Fruit fly (Drosophila melanogaster): ENCODE measurements around the gene CG7600.

The CG7600 gene

dm6 chr3L:11260275-11260734 lies 49.7 kb downstream of the CG7600 start (continued):
- no peak for TF ChIP-seq CG1832 (GFP tag; optimal IDR thresholded peaks at IDR 0.05)
- peak; percentile 81 for TF ChIP-seq shn (GFP tag; optimal IDR thresholded peaks at IDR 0.05)
- TF ChIP-seq unpg (GFP tag; optimal IDR thresholded peaks at IDR 0.05) = peak; percentile 67
- TF ChIP-seq lilli (GFP tag; optimal IDR thresholded peaks at IDR 0.05) = peak; percentile 86
- peak; percentile 86 for TF ChIP-seq dysf (GFP tag; IDR thresholded peaks at IDR 0.05)
- TF ChIP-seq CG8290 (GFP tag; optimal IDR thresholded peaks at IDR 0.05) = peak; percentile 44
- peak; percentile 10 to 47 for TF ChIP-seq CG8290 (tag; optimal IDR thresholded peaks at IDR 0.05)
- peak; percentile 61 for TF ChIP-seq CG32772 (GFP tag; IDR thresholded peaks at IDR 0.05)
- no peak for TF ChIP-seq en (GFP tag; optimal IDR thresholded peaks at IDR 0.05)
- TF ChIP-seq CG12744 (GFP tag; optimal IDR thresholded peaks at IDR 0.05) = peak; percentile 66
- TF ChIP-seq CG14667 (GFP tag; IDR thresholded peaks at IDR 0.05) = peak; percentile 50
- peak; percentile 51 for TF ChIP-seq CG5180 (GFP tag; optimal IDR thresholded peaks at IDR 0.05)
- no peak for TF ChIP-seq gsb-n (tag; optimal IDR thresholded peaks at IDR 0.05)
- peak; percentile 56 for TF ChIP-seq gsb (GFP tag; IDR thresholded peaks at IDR 0.05)
- TF ChIP-seq zf30C (GFP tag; optimal IDR thresholded peaks at IDR 0.05) = no peak
- TF ChIP-seq CG12942 (GFP tag; optimal IDR thresholded peaks at IDR 0.05) = peak; percentile 77
- peak; percentile 66; the same call in 1 of the 3 replicates for TF ChIP-seq CG34422 (GFP tag; IDR thresholded peaks at IDR 0.05)
- peak; percentile 73 for TF ChIP-seq NC2β (GFP tag; optimal IDR thresholded peaks at IDR 0.05)
- peak; percentile 90 for TF ChIP-seq CG7839 (tag; optimal IDR thresholded peaks at IDR 0.05)
- TF ChIP-seq CG31388 (GFP tag; optimal IDR thresholded peaks at IDR 0.05) = peak; percentile 3
- TF ChIP-seq HHEX (GFP tag; optimal IDR thresholded peaks at IDR 0.05) = peak; percentile 71
- no peak for TF ChIP-seq Dll (GFP tag; IDR thresholded peaks at IDR 0.05; ENCODE audit: partially characterized antibody)
- TF ChIP-seq sc (optimal IDR thresholded peaks at IDR 0.05) = no peak
- peak; percentile 65 for TF ChIP-seq sc (GFP tag; optimal IDR thresholded peaks at IDR 0.05)
- TF ChIP-seq CG10267 (tag; optimal IDR thresholded peaks at IDR 0.05) = peak; percentile 65
- TF ChIP-seq CG8089 (GFP tag; optimal IDR thresholded peaks at IDR 0.05) = peak; percentile 73
- TF ChIP-seq chm (GFP tag; IDR thresholded peaks at IDR 0.05) = peak; percentile 62
- peak; percentile 53 for TF ChIP-seq CG10462 (GFP tag; optimal IDR thresholded peaks at IDR 0.05)
- no peak for TF ChIP-seq CkIIα-i1 (GFP tag; IDR thresholded peaks at IDR 0.05)
- TF ChIP-seq CG4328 (GFP tag; optimal IDR thresholded peaks at IDR 0.05) = peak; percentile 3
- TF ChIP-seq CG1024 (GFP tag; IDR thresholded peaks at IDR 0.05) = no peak
- TF ChIP-seq Xbp1 (GFP tag; optimal IDR thresholded peaks at IDR 0.05) = peak; percentile 71
- TF ChIP-seq sqz (GFP tag; optimal IDR thresholded peaks at IDR 0.05) = no peak
- peak; percentile 29; the same call in 1 of the 3 replicates for TF ChIP-seq jigr1 (GFP tag; IDR thresholded peaks at IDR 0.05)
- TF ChIP-seq Hr3 (GFP tag; optimal IDR thresholded peaks at IDR 0.05) = peak; percentile 73
- TF ChIP-seq NK7.1 (GFP tag; optimal IDR thresholded peaks at IDR 0.05) = peak; percentile 60
- peak; percentile 47; the same call in 1 of the 2 replicates for TF ChIP-seq CG5953 (GFP tag; IDR thresholded peaks at IDR 0.05)
- TF ChIP-seq Ptx1 (GFP tag; IDR thresholded peaks at IDR 0.05) = peak; percentile 74
- TF ChIP-seq Lpt (GFP tag; optimal IDR thresholded peaks at IDR 0.05) = no peak
- peak; percentile 75 for TF ChIP-seq CG11247 (GFP tag; IDR thresholded peaks at IDR 0.05)
- peak; percentile 5 for TF ChIP-seq Sry-β (GFP tag; optimal IDR thresholded peaks at IDR 0.05)
- TF ChIP-seq seq (GFP tag; IDR thresholded peaks at IDR 0.05) = peak; percentile 91
- TF ChIP-seq nom (GFP tag; optimal IDR thresholded peaks at IDR 0.05) = no peak
- TF ChIP-seq Rx (GFP tag; IDR thresholded peaks at IDR 0.05) = peak; percentile 70
- peak; percentile 27 for TF ChIP-seq ind (GFP tag; optimal IDR thresholded peaks at IDR 0.05)
- TF ChIP-seq CG7271 (tag; optimal IDR thresholded peaks at IDR 0.05) = no peak
- TF ChIP-seq insv (GFP tag; optimal IDR thresholded peaks at IDR 0.05) = no peak
- TF ChIP-seq CG13123 (GFP tag; optimal IDR thresholded peaks at IDR 0.05) = peak; percentile 55
- TF ChIP-seq Tbp (GFP tag; optimal IDR thresholded peaks at IDR 0.05) = no peak
- TF ChIP-seq CG6854 (GFP tag; optimal IDR thresholded peaks at IDR 0.05) = peak; percentile 72
- TF ChIP-seq Asciz (GFP tag; optimal IDR thresholded peaks at IDR 0.05) = peak; percentile 68
- TF ChIP-seq B-H2 (GFP tag; optimal IDR thresholded peaks at IDR 0.05) = peak; percentile 32
